Worm (Caenorhabditis elegans) whole organism, late embryonic: ENCODE measurements around the gene W08E12.5.
A peak's percentile ranks its signal among the peaks of the same experiment; 100 is the strongest.

Experiments
- ceh-18 ChIP-seq: sonication (generic microtip); optimal IDR thresholded peaks from 2 replicates; lab custom pipeline; 2016; ENCODE audit warnings: missing genetic modification characterization, missing compliant biosample characterization
- ceh-31 ChIP-seq: sonication (generic microtip); optimal IDR thresholded peaks from 2 replicates; lab custom pipeline; 2016; ENCODE audit warnings: missing genetic modification characterization, missing compliant biosample characterization
- lin-11 ChIP-seq: fragments of 200-800 bp; sonication (Bioruptor generic); optimal IDR thresholded peaks from 2 replicates; lab custom pipeline; 2018; ENCODE audit warnings: mild to moderate bottlenecking, missing genetic modification characterization, missing compliant biosample characterization
- nfya-1 ChIP-seq: sonication (generic microtip); optimal IDR thresholded peaks from 2 replicates; lab custom pipeline; 2017; ENCODE audit warnings: missing genetic modification characterization, mild to moderate bottlenecking, missing compliant biosample characterization, antibody characterized with exemption, moderate library complexity
- odd-2 ChIP-seq: sonication (generic microtip); optimal IDR thresholded peaks from 2 replicates; lab custom pipeline; 2017; ENCODE audit warnings: antibody characterized with exemption, mild to moderate bottlenecking, missing genetic modification characterization, missing compliant biosample characterization
- pag-3 ChIP-seq: sonication (generic microtip); optimal IDR thresholded peaks from 2 replicates; lab custom pipeline; 2016; ENCODE audit warnings: missing compliant biosample characterization, missing genetic modification characterization, borderline replicate concordance
- sdc-2 ChIP-seq: sonication (generic microtip); optimal IDR thresholded peaks from 2 replicates; lab custom pipeline; 2016; ENCODE audit warnings: missing genotype, missing genetic modification characterization, missing compliant biosample characterization

Gene W08E12.5

DNA sequence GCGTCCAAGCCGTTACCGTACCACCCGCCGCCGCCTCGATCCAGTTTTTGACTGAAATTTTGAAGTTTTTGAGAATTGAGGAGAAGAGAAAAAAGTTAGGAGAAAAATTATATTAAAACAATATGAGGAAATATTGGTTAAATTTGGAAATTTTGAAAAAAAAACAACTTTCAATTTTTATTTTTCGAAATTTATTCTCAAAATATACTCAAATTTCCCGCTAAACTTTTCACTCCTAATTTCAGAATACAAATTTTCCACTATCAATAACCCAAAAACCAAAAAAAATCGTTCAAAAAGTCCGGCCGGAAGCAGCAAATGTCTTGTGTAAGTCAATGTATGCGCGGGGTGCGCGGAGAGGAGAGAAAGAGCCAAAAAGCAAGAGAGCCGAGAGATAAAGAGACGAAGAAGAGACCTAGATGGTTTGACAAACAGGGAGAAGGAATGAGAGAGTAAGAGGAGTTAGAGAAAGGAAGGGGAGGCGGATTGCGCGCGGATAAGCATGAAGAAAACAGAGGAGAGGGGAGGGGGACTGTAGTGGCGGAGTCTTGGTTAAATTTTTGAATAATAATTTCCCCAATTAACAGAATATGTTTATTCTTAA lies 49.5 kb downstream of the W08E12.5 start, which contains the start of gene elks-1 (continued):
- TF ChIP-seq pag-3 (no peak), nfya-1 (peak; percentile 53), sdc-2 (tag; lab: Kevin White, UChicago) (no peak), ceh-31 (tag; lab: Kevin White, UChicago) (peak; percentile 11), odd-2 (tag; lab: Kevin White, UChicago) (no peak), ceh-18 (tag; lab: Kevin White, UChicago) (no peak), lin-11 (tag; lab: Kevin White, UChicago) (no peak)
